Worm (Caenorhabditis elegans) whole organism, late embryonic: Measurements from ENCODE around the gene klc-1.

Experiments used
- C38D4.7 ChIP-seq: fragments of 200-800 bp; sonication (Bioruptor generic); optimal IDR thresholded peaks from 2 replicates; lab custom pipeline; 2018; ENCODE audit warnings: mild to moderate bottlenecking, missing genetic modification characterization, moderate library complexity, missing compliant biosample characterization
- K09A11.1 ChIP-seq: sonication (generic microtip); optimal IDR thresholded peaks from 2 replicates; lab custom pipeline; 2017; ENCODE audit warnings: antibody characterized with exemption, mild to moderate bottlenecking, missing genetic modification characterization, missing compliant biosample characterization; ENCODE audit not compliant: insufficient read depth
- Y22D7AL.16 ChIP-seq: sonication (generic microtip); optimal IDR thresholded peaks from 2 replicates; lab custom pipeline; 2016; ENCODE audit warnings: missing genetic modification characterization, missing compliant biosample characterization
- ahr-1 ChIP-seq: sonication (generic microtip); optimal IDR thresholded peaks from 2 replicates; lab custom pipeline; 2016; ENCODE audit warnings: missing genetic modification characterization, missing compliant biosample characterization
- ceh-19 ChIP-seq: fragments of 200-800 bp; sonication (Bioruptor generic); optimal IDR thresholded peaks from 2 replicates; lab custom pipeline; 2018; ENCODE audit warnings: mild to moderate bottlenecking, missing genetic modification characterization, missing compliant biosample characterization
- ceh-22 ChIP-seq: sonication (generic microtip); optimal IDR thresholded peaks from 2 replicates; lab custom pipeline; 2017; ENCODE audit warnings: missing biosample characterization, missing genetic modification characterization
- ceh-24 ChIP-seq: sonication (generic microtip); optimal IDR thresholded peaks from 2 replicates; lab custom pipeline; 2016; ENCODE audit warnings: mild to moderate bottlenecking, missing genetic modification characterization, missing compliant biosample characterization
- ceh-30 ChIP-seq: fragments of 150-350 bp; optimal IDR thresholded peaks from 2 replicates; lab custom pipeline; 2014; ENCODE audit warnings: missing biosample characterization, missing genetic modification characterization
- ceh-31 ChIP-seq: sonication (generic microtip); optimal IDR thresholded peaks from 2 replicates; lab custom pipeline; 2016; ENCODE audit warnings: missing genetic modification characterization, missing compliant biosample characterization
- ceh-48 ChIP-seq: sonication (generic microtip); optimal IDR thresholded peaks from 2 replicates; lab custom pipeline; 2016; ENCODE audit warnings: missing genetic modification characterization, inconsistent platforms, missing compliant biosample characterization
- ceh-6 ChIP-seq: fragments of 200-800 bp; sonication (Bioruptor generic); optimal IDR thresholded peaks from 2 replicates; lab custom pipeline; 2018; ENCODE audit warnings: mild to moderate bottlenecking, missing genetic modification characterization, missing compliant biosample characterization
- ceh-9 ChIP-seq: sonication (generic microtip); optimal IDR thresholded peaks from 2 replicates; lab custom pipeline; 2016; ENCODE audit warnings: mild to moderate bottlenecking, missing genetic modification characterization, inconsistent platforms, missing compliant biosample characterization
- dmd-4 ChIP-seq: sonication (generic microtip); optimal IDR thresholded peaks from 2 replicates; lab custom pipeline; 2016; ENCODE audit warnings: borderline replicate concordance, missing genetic modification characterization, missing compliant biosample characterization
- elt-4 ChIP-seq: sonication (generic microtip); optimal IDR thresholded peaks from 2 replicates; lab custom pipeline; 2016; ENCODE audit warnings: missing genetic modification characterization, missing compliant biosample characterization
- fax-1 ChIP-seq: sonication (generic microtip); optimal IDR thresholded peaks from 2 replicates; lab custom pipeline; 2016; ENCODE audit warnings: missing genotype, missing genetic modification characterization, missing compliant biosample characterization
- gmeb-2 ChIP-seq: sonication (generic microtip); optimal IDR thresholded peaks from 2 replicates; lab custom pipeline; 2016; ENCODE audit warnings: missing genetic modification characterization, inconsistent platforms, missing compliant biosample characterization
- hlh-6 ChIP-seq: sonication (generic microtip); optimal IDR thresholded peaks from 2 replicates; lab custom pipeline; 2016; ENCODE audit warnings: missing genotype, missing genetic modification characterization, missing compliant biosample characterization
- lim-6 ChIP-seq: sonication (generic microtip); optimal IDR thresholded peaks from 2 replicates; lab custom pipeline; 2016; ENCODE audit warnings: missing genetic modification characterization, missing compliant biosample characterization
- madf-2 ChIP-seq: sonication (generic microtip); optimal IDR thresholded peaks from 2 replicates; lab custom pipeline; 2017; ENCODE audit warnings: missing genetic modification characterization, missing compliant biosample characterization
- nhr-11 ChIP-seq: fragments of 150-350 bp; optimal IDR thresholded peaks from 2 replicates; lab custom pipeline; 2014; ENCODE audit warnings: missing biosample characterization, missing genetic modification characterization
- nhr-232 ChIP-seq: sonication (generic microtip); optimal IDR thresholded peaks from 2 replicates; lab custom pipeline; 2016; ENCODE audit warnings: missing genetic modification characterization, missing compliant biosample characterization
- odd-2 ChIP-seq: sonication (generic microtip); optimal IDR thresholded peaks from 2 replicates; lab custom pipeline; 2017; ENCODE audit warnings: antibody characterized with exemption, mild to moderate bottlenecking, missing genetic modification characterization, missing compliant biosample characterization
- pax-1 ChIP-seq: fragments of 150-350 bp; optimal IDR thresholded peaks from 2 replicates; lab custom pipeline; 2014; ENCODE audit warnings: missing biosample characterization, missing genetic modification characterization
- pha-2 ChIP-seq: sonication (generic microtip); optimal IDR thresholded peaks from 2 replicates; lab custom pipeline; 2017; ENCODE audit warnings: mild to moderate bottlenecking, missing genetic modification characterization, missing compliant biosample characterization
- pha-4 ChIP-seq: fragments of 150-350 bp; optimal IDR thresholded peaks from 2 replicates; lab custom pipeline; 2018; ENCODE audit warnings: missing biosample characterization, missing genetic modification reagents, missing genetic modification characterization
- pqm-1 ChIP-seq: sonication (generic microtip); optimal IDR thresholded peaks from 2 replicates; lab custom pipeline; 2016; ENCODE audit warnings: missing genetic modification characterization, missing compliant biosample characterization
- pros-1 ChIP-seq: fragments of 150-350 bp; optimal IDR thresholded peaks from 2 replicates; lab custom pipeline; 2014; ENCODE audit warnings: missing biosample characterization, missing genetic modification reagents, missing genetic modification characterization
- sox-4 ChIP-seq: sonication (generic microtip); optimal IDR thresholded peaks from 2 replicates; lab custom pipeline; 2017; ENCODE audit warnings: mild to moderate bottlenecking, missing genetic modification characterization, inconsistent platforms, missing compliant biosample characterization
- syd-9 ChIP-seq: sonication (generic microtip); optimal IDR thresholded peaks from 2 replicates; lab custom pipeline; 2016; ENCODE audit warnings: mild to moderate bottlenecking, missing genetic modification characterization, moderate library complexity, missing compliant biosample characterization
- tbx-2 ChIP-seq: sonication (generic microtip); optimal IDR thresholded peaks from 2 replicates; lab custom pipeline; 2016; ENCODE audit warnings: missing genetic modification characterization, missing compliant biosample characterization
- tbx-7 ChIP-seq: sonication (generic microtip); optimal IDR thresholded peaks from 2 replicates; lab custom pipeline; 2016; ENCODE audit warnings: missing genotype, missing genetic modification characterization, missing compliant biosample characterization
- ttx-3 ChIP-seq: sonication (generic microtip); optimal IDR thresholded peaks from 2 replicates; lab custom pipeline; 2016; ENCODE audit warnings: missing genetic modification reagents, missing genetic modification characterization, missing compliant biosample characterization
- unc-3 ChIP-seq, 2 experiments: fragments of 200-800 bp in 1 of 2; sonication (Bioruptor generic) in 1 of 2; sonication (generic microtip) in 1 of 2; conservative IDR thresholded peaks in 1 of 2; optimal IDR thresholded peaks in 1 of 2; 2 replicates each; pipeline versions ENCODE4 v1.3.6 to Lab custom; 2016 to 2022; ENCODE audit warnings: missing compliant biosample characterization in 2 of 2, missing genetic modification characterization in 2 of 2, missing genetic modification reagents in 1 of 2
- unc-42 ChIP-seq: sonication (generic microtip); optimal IDR thresholded peaks from 2 replicates; lab custom pipeline; 2016; ENCODE audit warnings: missing genotype, missing genetic modification characterization, missing compliant biosample characterization
- unc-55 ChIP-seq: sonication (generic microtip); optimal IDR thresholded peaks from 2 replicates; lab custom pipeline; 2017; ENCODE audit warnings: missing biosample characterization, missing genetic modification reagents, missing genetic modification characterization

The klc-1 gene

DNA sequence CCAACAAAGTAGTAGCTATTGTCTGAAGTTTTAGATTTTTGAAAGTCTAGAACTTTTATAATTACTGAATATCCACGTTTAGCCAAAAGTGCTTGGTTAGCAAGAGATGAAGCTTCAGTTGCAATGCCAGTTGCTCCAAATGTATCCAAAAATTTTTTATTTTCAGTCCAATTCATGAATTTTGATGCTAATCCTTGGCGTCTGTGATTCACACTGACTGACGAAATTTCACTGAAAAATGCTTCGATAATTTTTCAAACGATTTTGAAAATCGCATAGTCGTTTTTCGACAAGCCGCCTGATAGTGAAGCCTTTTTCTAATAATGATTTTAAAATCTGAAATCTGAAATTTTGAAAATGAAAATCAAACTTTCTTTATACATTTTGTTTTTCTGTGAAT lies 10.5 kb downstream of the klc-1 start:
- TF ChIP-seq Y22D7AL.16 (tag; lab: Kevin White, UChicago) = no peak
- TF ChIP-seq C38D4.7 (GFP tag; lab: Kevin White, UChicago) = no peak
- no peak for TF ChIP-seq K09A11.1
- TF ChIP-seq ceh-9 (tag; lab: Kevin White, UChicago) = no peak
- no peak for TF ChIP-seq nhr-11 (tag; lab: Kevin White, UChicago)
- TF ChIP-seq madf-2 = no peak
- no peak for TF ChIP-seq pqm-1 (tag; lab: Kevin White, UChicago)
- TF ChIP-seq fax-1 (tag; lab: Kevin White, UChicago) = no peak
- no peak for TF ChIP-seq ceh-19 (GFP tag; lab: Kevin White, UChicago)
- TF ChIP-seq ceh-48 (tag; lab: Kevin White, UChicago) = no peak
- TF ChIP-seq ttx-3 (tag; lab: Kevin White, UChicago) = no peak
- TF ChIP-seq pha-4 = no peak
- TF ChIP-seq tbx-2 (tag; lab: Kevin White, UChicago) = no peak
- TF ChIP-seq pha-2 = no peak
- TF ChIP-seq unc-3 (GFP tag; conservative IDR thresholded peaks at IDR 0.05; lab: Robert Waterston, UW) = no peak
- no peak for TF ChIP-seq unc-3 (tag; optimal IDR thresholded peaks at IDR 0.05; lab: Kevin White, UChicago)
- no peak for TF ChIP-seq ceh-22 (tag; lab: Kevin White, UChicago)
- TF ChIP-seq hlh-6 (tag; lab: Kevin White, UChicago) = no peak
- TF ChIP-seq pros-1 (tag; lab: Kevin White, UChicago) = no peak

DNA sequence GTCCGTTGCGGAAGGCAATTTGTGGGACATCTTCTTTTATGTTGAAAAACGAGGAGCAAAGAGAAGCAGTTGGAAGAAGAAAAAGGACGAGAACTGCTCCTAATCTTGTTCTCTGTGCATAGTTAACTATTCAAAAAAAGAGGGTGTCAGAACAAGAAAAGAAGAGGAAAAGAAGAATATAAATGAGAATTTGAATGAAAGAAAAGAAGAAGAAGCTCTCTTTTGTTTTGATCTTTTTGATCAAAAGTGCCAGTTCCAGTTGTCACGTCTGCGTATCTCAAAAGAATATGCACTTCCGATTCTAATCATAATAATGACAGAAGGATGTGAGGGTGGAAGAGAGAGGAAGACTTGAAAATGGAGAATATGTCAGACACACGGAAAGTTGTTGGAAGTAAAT lies 11.4 kb downstream of the klc-1 start, which contains the start of gene M7.8:
Gene M7.8 (minus strand): TSS at position 112 of the 400 bp plus-strand sequence.
- TF ChIP-seq unc-55 (peak; percentile 32), unc-42 (tag; lab: Kevin White, UChicago) (peak; percentile 41), pha-2 (no peak)

DNA sequence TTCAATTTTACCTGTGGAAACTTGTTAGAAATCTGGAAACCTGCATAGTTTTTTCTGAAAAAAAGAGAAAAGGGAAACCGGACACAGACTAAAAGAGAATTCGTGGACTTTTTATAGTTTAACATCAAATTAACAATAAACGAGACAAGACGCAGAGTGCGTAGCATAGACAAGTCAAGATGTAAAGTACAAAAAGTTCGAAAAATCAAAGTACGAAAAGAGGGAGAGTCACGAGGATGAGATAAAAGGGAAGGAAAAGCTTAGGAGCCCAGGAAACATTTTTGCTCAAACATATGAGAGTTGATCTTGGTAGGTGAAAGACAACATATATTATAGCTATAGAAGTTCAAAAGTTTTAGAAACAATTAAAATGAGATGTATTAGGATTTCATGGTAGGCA lies 14.3 kb downstream of the klc-1 start, which contains the start of gene M7.12:
Gene M7.12 (minus strand): TSS at position 188 of the 400 bp plus-strand sequence.
- TF ChIP-seq ahr-1 (tag; lab: Kevin White, UChicago) (no peak), gmeb-2 (tag; lab: Kevin White, UChicago) (no peak), ceh-24 (tag; lab: Kevin White, UChicago) (no peak), fax-1 (tag; lab: Kevin White, UChicago) (no peak), nhr-11 (tag; lab: Kevin White, UChicago) (no peak), tbx-7 (no peak), nhr-232 (tag; lab: Kevin White, UChicago) (no peak), ceh-22 (tag; lab: Kevin White, UChicago) (no peak), pqm-1 (tag; lab: Kevin White, UChicago) (no peak), ceh-31 (tag; lab: Kevin White, UChicago) (no peak), pax-1 (tag; lab: Kevin White, UChicago) (no peak), madf-2 (no peak), pha-4 (no peak), dmd-4 (no peak), odd-2 (no peak), ceh-6 (GFP tag; lab: Kevin White, UChicago) (no peak), elt-4 (tag; lab: Kevin White, UChicago) (no peak)

DNA sequence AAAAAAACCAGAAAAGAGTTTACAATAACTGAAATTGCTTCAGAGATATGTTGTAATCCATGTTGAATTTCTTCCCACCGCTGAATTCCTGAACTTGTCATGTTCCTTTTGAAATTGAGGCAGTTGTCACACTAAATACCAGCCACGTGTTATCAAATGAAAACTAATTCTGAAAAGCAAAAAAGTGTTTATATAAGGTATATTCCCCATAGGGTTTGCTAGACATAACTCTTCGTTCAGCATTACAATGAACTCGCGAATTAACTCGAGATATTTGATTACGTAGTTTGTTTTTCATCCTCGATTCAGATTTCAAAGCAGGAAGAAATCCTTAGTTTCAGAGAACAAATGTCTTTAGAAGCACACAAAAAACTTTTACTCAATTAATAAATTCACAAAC lies 16.7 kb downstream of the klc-1 start, which contains the start of gene str-3:
Gene str-3 (minus strand): TSS at position 101 of the 400 bp plus-strand sequence.
- TF ChIP-seq unc-3 (GFP tag; conservative IDR thresholded peaks at IDR 0.05; lab: Robert Waterston, UW) (no peak), unc-3 (tag; optimal IDR thresholded peaks at IDR 0.05; lab: Kevin White, UChicago) (no peak), dmd-4 (no peak), ceh-19 (GFP tag; lab: Kevin White, UChicago) (no peak)

DNA sequence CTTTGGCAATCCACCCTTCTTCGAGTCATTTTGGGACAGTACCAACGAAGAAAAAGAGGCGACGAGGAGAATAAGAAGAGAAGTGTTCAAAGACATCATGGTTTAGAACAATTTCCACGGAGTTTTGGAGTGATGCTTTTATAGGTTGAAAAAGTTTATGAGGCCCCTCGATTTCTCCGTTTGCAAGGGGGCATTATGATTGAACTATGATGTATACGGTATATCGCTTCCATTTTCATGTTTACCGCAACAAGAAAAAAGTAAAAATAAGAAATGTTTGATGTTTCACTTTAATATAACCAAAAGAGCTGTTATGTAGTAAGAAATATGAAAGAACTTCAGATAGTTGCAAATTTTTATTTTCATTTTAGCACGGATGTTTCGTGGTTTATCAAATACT lies 17.8 kb downstream of the klc-1 start, which contains the start of gene srlf-18:
Gene srlf-18 (minus strand): TSS at position 101 of the 400 bp plus-strand sequence.
- no peak for TF ChIP-seq lim-6
- TF ChIP-seq ceh-48 (tag; lab: Kevin White, UChicago) = no peak
- TF ChIP-seq tbx-7 = no peak
- TF ChIP-seq sox-4 (tag; lab: Kevin White, UChicago) = no peak
- no peak for TF ChIP-seq dmd-4
- TF ChIP-seq ceh-30 = no peak
- TF ChIP-seq syd-9 (tag; lab: Kevin White, UChicago) = no peak
- TF ChIP-seq, all 69 proteins: peak for 0
